Fruit fly (Drosophila melanogaster) whole organism, embryonic: ENCODE data around the gene GABA-B-R3.

Experiments used
- CG10654 ChIP-seq: fragments of 200-800 bp; sonication (Bioruptor generic); optimal IDR thresholded peaks from 2 replicates; lab custom pipeline; 2016; ENCODE audit warnings: missing biosample characterization, missing genetic modification characterization
- CG11247 ChIP-seq: fragments of 200-800 bp; sonication (Bioruptor generic); IDR thresholded peaks from 2 replicates; pipeline ENCODE4 v1.3.6; 2022; ENCODE audit warnings: missing biosample characterization, missing genetic modification characterization
- CG11696 ChIP-seq: fragments of 200-800 bp; sonication (Bioruptor generic); IDR thresholded peaks from 2 replicates; pipeline ENCODE4 v1.3.6; 2022; ENCODE audit warnings: missing biosample characterization, missing genetic modification characterization
- CG12071 ChIP-seq: fragments of 200-800 bp; sonication (Bioruptor generic); optimal IDR thresholded peaks from 3 replicates; lab custom pipeline; 2018; ENCODE audit warnings: missing biosample characterization, mild to moderate bottlenecking, missing genetic modification characterization
- CG13123 ChIP-seq: fragments of 200-800 bp; sonication (Bioruptor generic); optimal IDR thresholded peaks from 2 replicates; lab custom pipeline; 2016; ENCODE audit warnings: missing biosample characterization, missing genetic modification characterization
- CG13287 ChIP-seq: fragments of 200-800 bp; sonication (Bioruptor generic); IDR thresholded peaks from 2 replicates; pipeline ENCODE4 v1.3.6; 2022; ENCODE audit warnings: missing biosample characterization, missing genetic modification characterization; ENCODE audit not compliant: partially characterized antibody
- CG14860 ChIP-seq: fragments of 200-800 bp; sonication (Bioruptor generic); IDR thresholded peaks from 3 replicates; pipeline ENCODE4 v1.3.6; 2022; ENCODE audit warnings: missing biosample characterization, missing genetic modification characterization; ENCODE audit not compliant: partially characterized antibody
- CG1647 ChIP-seq: fragments of 200-800 bp; sonication (Bioruptor generic); optimal IDR thresholded peaks from 3 replicates; lab custom pipeline; 2016; ENCODE audit warnings: missing biosample characterization, missing genetic modification characterization
- CG16863 ChIP-seq: fragments of 200-800 bp; sonication (Bioruptor generic); optimal IDR thresholded peaks from 3 replicates; lab custom pipeline; 2016; ENCODE audit warnings: missing biosample characterization, missing genetic modification characterization
- CG1792 ChIP-seq: fragments of 200-800 bp; sonication (Bioruptor generic); optimal IDR thresholded peaks from 2 replicates; lab custom pipeline; 2016; ENCODE audit warnings: missing biosample characterization, missing genetic modification characterization
- CG18599 ChIP-seq: fragments of 200-800 bp; sonication (Bioruptor generic); optimal IDR thresholded peaks from 3 replicates; lab custom pipeline; 2017; ENCODE audit warnings: missing biosample characterization, missing genetic modification characterization, mild to moderate bottlenecking, moderate library complexity, missing genetic modification reagents
- CG3163 ChIP-seq: fragments of 200-800 bp; sonication (Bioruptor generic); optimal IDR thresholded peaks from 3 replicates; lab custom pipeline; 2016; ENCODE audit warnings: missing biosample characterization, missing genetic modification characterization
- CG32767 ChIP-seq: fragments of 200-800 bp; sonication (Bioruptor generic); IDR thresholded peaks from 2 replicates; pipeline ENCODE4 v1.3.6; 2022; ENCODE audit warnings: missing biosample characterization, missing genetic modification characterization
- CG4854 ChIP-seq: fragments of 200-800 bp; sonication (Bioruptor generic); optimal IDR thresholded peaks from 2 replicates; lab custom pipeline; 2016; ENCODE audit warnings: missing biosample characterization, missing genetic modification characterization, inconsistent platforms
- CG6689 ChIP-seq: fragments of 200-800 bp; sonication (Bioruptor generic); IDR thresholded peaks from 2 replicates; pipeline ENCODE4 v1.3.6; 2022; ENCODE audit warnings: missing biosample characterization, missing genetic modification characterization
- CTCF ChIP-seq: fragments of 200-800 bp; sonication (Bioruptor generic); optimal IDR thresholded peaks from 2 replicates; lab custom pipeline; 2017; ENCODE audit warnings: missing biosample characterization, mild to moderate bottlenecking, missing genetic modification characterization, moderate library complexity
- Dfd ChIP-seq, 2 experiments: fragments of >200 bp; optimal IDR thresholded peaks; 2 replicates each; lab custom pipeline; 2017; ENCODE audit warnings: missing biosample characterization in 2 of 2, missing genetic modification characterization in 2 of 2
- Dip3 ChIP-seq: fragments of 200-800 bp; sonication (Bioruptor generic); optimal IDR thresholded peaks from 3 replicates; lab custom pipeline; 2016; ENCODE audit warnings: missing biosample characterization, missing genetic modification characterization
- Doc3 ChIP-seq: fragments of 200-800 bp; sonication (Bioruptor generic); IDR thresholded peaks from 3 replicates; pipeline ENCODE4 v1.3.6; 2022; ENCODE audit warnings: missing biosample characterization, missing genetic modification characterization; ENCODE audit not compliant: partially characterized antibody
- Mrtf ChIP-seq: fragments of 200-800 bp; sonication (Bioruptor generic); IDR thresholded peaks from 3 replicates; pipeline ENCODE4 v1.3.6; 2022; ENCODE audit warnings: missing biosample characterization, missing genetic modification characterization
- Optix ChIP-seq: fragments of 200-800 bp; sonication (Bioruptor generic); IDR thresholded peaks from 3 replicates; pipeline ENCODE4 v1.3.6; 2022; ENCODE audit warnings: missing biosample characterization, missing genetic modification characterization
- Ptx1 ChIP-seq: fragments of 200-800 bp; sonication (Bioruptor generic); IDR thresholded peaks from 2 replicates; pipeline ENCODE4 v1.3.6; 2022; ENCODE audit warnings: missing biosample characterization, missing genetic modification characterization
- Tbp ChIP-seq: fragments of >200 bp; optimal IDR thresholded peaks from 2 replicates; lab custom pipeline; 2018; ENCODE audit warnings: missing biosample characterization, missing genetic modification characterization
- ara ChIP-seq: fragments of 200-800 bp; sonication (Bioruptor generic); IDR thresholded peaks from 2 replicates; pipeline ENCODE4 v1.3.6; 2022; ENCODE audit warnings: missing biosample characterization, missing genetic modification characterization
- bbx ChIP-seq: fragments of 200-800 bp; sonication (Bioruptor generic); IDR thresholded peaks from 2 replicates; pipeline ENCODE4 v1.3.6; 2022; ENCODE audit warnings: missing biosample characterization, missing genetic modification characterization; ENCODE audit not compliant: partially characterized antibody
- chm ChIP-seq: fragments of 200-800 bp; sonication (Bioruptor generic); IDR thresholded peaks from 2 replicates; pipeline ENCODE4 v1.3.6; 2022; ENCODE audit warnings: missing biosample characterization, missing genetic modification characterization
- corto ChIP-seq: fragments of 200-800 bp; sonication (Bioruptor generic); optimal IDR thresholded peaks from 2 replicates; lab custom pipeline; 2016; ENCODE audit warnings: missing biosample characterization, mild to moderate bottlenecking, missing genetic modification characterization, moderate library complexity
- dpn ChIP-seq, 2 experiments: fragments of 200-800 bp; sonication (Bioruptor generic); optimal IDR thresholded peaks; 3 replicates each; lab custom pipeline; 2016; ENCODE audit warnings: missing biosample characterization in 2 of 2, missing genetic modification characterization in 2 of 2
- gcm2 ChIP-seq: fragments of 200-800 bp; sonication (Bioruptor generic); optimal IDR thresholded peaks from 2 replicates; lab custom pipeline; 2016; ENCODE audit warnings: missing biosample characterization, missing genetic modification characterization
- grau ChIP-seq: fragments of 200-800 bp; optimal IDR thresholded peaks from 3 replicates; lab custom pipeline; 2019; ENCODE audit warnings: missing biosample characterization, mild to moderate bottlenecking, missing genetic modification characterization, moderate library complexity
- kay ChIP-seq: fragments of 200-800 bp; sonication (Bioruptor generic); optimal IDR thresholded peaks from 2 replicates; lab custom pipeline; 2016; ENCODE audit warnings: missing biosample characterization, missing genetic modification characterization
- ken ChIP-seq: fragments of 200-800 bp; sonication (Bioruptor generic); IDR thresholded peaks from 3 replicates; pipeline ENCODE4 v1.3.6; 2022; ENCODE audit warnings: missing biosample characterization, missing genetic modification characterization
- lbe ChIP-seq: fragments of 200-800 bp; sonication (Bioruptor generic); optimal IDR thresholded peaks from 2 replicates; lab custom pipeline; 2016; ENCODE audit warnings: missing biosample characterization, mild to moderate bottlenecking, missing genetic modification characterization
- onecut ChIP-seq: fragments of 200-800 bp; sonication (Bioruptor generic); IDR thresholded peaks from 2 replicates; pipeline ENCODE4 v1.3.6; 2022; ENCODE audit warnings: missing biosample characterization, missing genetic modification characterization
- pnt ChIP-seq: fragments of 200-800 bp; sonication (Bioruptor generic); optimal IDR thresholded peaks from 3 replicates; lab custom pipeline; 2016; ENCODE audit warnings: missing biosample characterization, missing genetic modification characterization
- pros ChIP-seq: fragments of 200-800 bp; sonication (Bioruptor generic); optimal IDR thresholded peaks from 3 replicates; lab custom pipeline; 2019; ENCODE audit warnings: missing biosample characterization, mild to moderate bottlenecking, missing genetic modification characterization, moderate library complexity
- ro ChIP-seq: fragments of 200-800 bp; sonication (Bioruptor generic); IDR thresholded peaks from 2 replicates; pipeline ENCODE4 v1.3.6; 2022; ENCODE audit warnings: missing biosample characterization, missing genetic modification characterization
- row ChIP-seq: fragments of 200-800 bp; sonication (Bioruptor generic); IDR thresholded peaks from 3 replicates; pipeline ENCODE4 v1.3.6; 2022; ENCODE audit warnings: missing biosample characterization, missing genetic modification characterization
- sens ChIP-seq: fragments of 200-800 bp; sonication (Bioruptor generic); peaks from one replicate; lab custom pipeline; 2016; ENCODE audit warnings: missing biosample characterization, missing genetic modification characterization
- slbo ChIP-seq: fragments of 200-800 bp; sonication (Bioruptor generic); IDR thresholded peaks from 2 replicates; pipeline ENCODE4 v1.3.6; 2022; ENCODE audit warnings: missing biosample characterization, missing genetic modification characterization
- so ChIP-seq: fragments of 200-800 bp; sonication (Bioruptor generic); IDR thresholded peaks from 3 replicates; pipeline ENCODE4 v1.3.6; 2022; ENCODE audit warnings: missing biosample characterization, missing genetic modification characterization
- stwl ChIP-seq: fragments of 200-800 bp; sonication (Bioruptor generic); optimal IDR thresholded peaks from 3 replicates; lab custom pipeline; 2018; ENCODE audit warnings: missing biosample characterization, mild to moderate bottlenecking, missing genetic modification characterization, moderate library complexity
- zen2 ChIP-seq: fragments of 200-800 bp; sonication (Bioruptor generic); IDR thresholded peaks from 3 replicates; pipeline ENCODE4 v1.3.6; 2022; ENCODE audit warnings: missing biosample characterization, missing genetic modification characterization; ENCODE audit not compliant: partially characterized antibody

The GABA-B-R3 gene

DNA sequence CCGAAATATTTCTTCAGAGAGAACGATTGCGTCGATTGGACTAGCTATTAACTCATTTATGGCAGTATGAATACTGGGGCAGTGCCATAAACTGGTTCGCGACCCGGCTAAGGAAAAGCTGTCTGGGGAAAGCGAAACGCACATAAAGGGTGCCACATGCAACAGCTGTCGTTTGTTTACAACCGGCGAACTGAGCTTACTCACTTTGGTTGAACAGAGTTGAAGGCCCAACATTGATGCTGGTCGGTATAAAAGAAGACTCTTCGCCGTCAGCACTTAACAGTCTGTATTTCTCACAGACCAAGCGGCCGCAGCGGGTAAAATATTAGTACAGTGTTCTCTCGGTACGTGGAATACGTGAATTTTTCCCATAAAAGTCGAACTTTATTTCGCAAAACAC lies 4.0 kb upstream of the GABA-B-R3 start (continued):
- no peak for TF ChIP-seq Dip3
- TF ChIP-seq CG6689 (GFP tag; lab: Robert Waterston, UW), result no peak
- no peak for TF ChIP-seq Tbp (GFP tag; lab: Kevin White, UChicago)
- no peak for TF ChIP-seq zen2 (GFP tag; lab: Robert Waterston, UW)
- TF ChIP-seq CG13287 (GFP tag; lab: Robert Waterston, UW), result 0 out of 2 replicates have a peak, but pooled peaks have one; percentile 13
- TF ChIP-seq bbx (GFP tag; lab: Robert Waterston, UW), result no peak
- no peak for TF ChIP-seq CG11696 (GFP tag; lab: Robert Waterston, UW)
- no peak for TF ChIP-seq Mrtf (GFP tag; lab: Robert Waterston, UW)
- peak; percentile 83 for TF ChIP-seq sens
- TF ChIP-seq pros (GFP tag; lab: Kevin White, UChicago), result no peak
- TF ChIP-seq Doc3 (GFP tag; lab: Robert Waterston, UW), result no peak
- no peak for TF ChIP-seq CG14860 (GFP tag; lab: Robert Waterston, UW)
- TF ChIP-seq ara, result 0 out of 2 replicates have a peak, but pooled peaks have one; percentile 53
- no peak for TF ChIP-seq CG1647 (GFP tag; lab: Kevin White, UChicago)
- TF ChIP-seq CG16863 (GFP tag; lab: Kevin White, UChicago), result no peak
- no peak for TF ChIP-seq so (GFP tag; lab: Robert Waterston, UW)
- no peak for TF ChIP-seq CG4854
- peak; percentile 22 for TF ChIP-seq CG18599
- peak; percentile 20; the same call in 1 of the 3 replicates for TF ChIP-seq row (GFP tag; lab: Robert Waterston, UW)
- TF ChIP-seq ro (GFP tag; lab: Robert Waterston, UW), result no peak
- 0 out of 3 replicates have a peak, but pooled peaks have one; percentile 24 for TF ChIP-seq Optix (GFP tag; lab: Robert Waterston, UW)
- TF ChIP-seq CG3163 (GFP tag; lab: Kevin White, UChicago), result no peak
- TF ChIP-seq CG11247 (GFP tag; lab: Robert Waterston, UW), result no peak
- TF ChIP-seq grau (tag; lab: Kevin White, UChicago), result peak; percentile 60
- no peak for TF ChIP-seq Dfd (GFP tag; optimal IDR thresholded peaks at IDR 0.05; lab: Kevin White, UChicago)
- no peak for TF ChIP-seq lbe (GFP tag; lab: Kevin White, UChicago)
- no peak for TF ChIP-seq CG10654
- TF ChIP-seq pnt (GFP tag; lab: Kevin White, UChicago), result no peak
- TF ChIP-seq CG12071 (GFP tag; lab: Kevin White, UChicago), result peak; percentile 35
- no peak for TF ChIP-seq corto (GFP tag; lab: Kevin White, UChicago)
- TF ChIP-seq kay (GFP tag; lab: Kevin White, UChicago), result no peak
- peak; percentile 15 for TF ChIP-seq stwl (tag; lab: Kevin White, UChicago)
- peak; percentile 67 for TF ChIP-seq CTCF (GFP tag; lab: Kevin White, UChicago)
- TF ChIP-seq slbo, result 0 out of 2 replicates have a peak, but pooled peaks have one; percentile 15
- no peak for TF ChIP-seq ken (GFP tag; lab: Robert Waterston, UW)
- no peak for TF ChIP-seq Ptx1 (GFP tag; lab: Robert Waterston, UW)
- TF ChIP-seq CG32767 (GFP tag; lab: Robert Waterston, UW), result no peak
- no peak for TF ChIP-seq chm (GFP tag; lab: Robert Waterston, UW)
- no peak for TF ChIP-seq CG1792 (GFP tag; lab: Kevin White, UChicago)
- TF ChIP-seq CG13123 (GFP tag; lab: Kevin White, UChicago), result no peak
- TF ChIP-seq onecut (GFP tag; lab: Robert Waterston, UW), result no peak
- no peak for TF ChIP-seq gcm2 (GFP tag; lab: Kevin White, UChicago)
- no peak for TF ChIP-seq dpn (GFP tag; optimal IDR thresholded peaks at IDR 0.05; lab: Kevin White, UChicago)
- TF ChIP-seq, all 482 proteins: peak for 44
